Fruit fly (Drosophila melanogaster) whole organism, embryonic: ENCODE results near the gene sloth1.

Experiments
- Aef1 ChIP-seq: fragments of 200-800 bp; sonication (Bioruptor generic); IDR thresholded peaks from 3 replicates; pipeline ENCODE4 v1.3.6; 2022; ENCODE audit warnings: missing biosample characterization, missing genetic modification characterization
- CG1024 ChIP-seq: fragments of 200-800 bp; sonication (Bioruptor generic); IDR thresholded peaks from 2 replicates; pipeline ENCODE4 v1.3.6; 2022; ENCODE audit warnings: missing biosample characterization, missing genetic modification characterization
- CG10321 ChIP-seq: fragments of 200-800 bp; sonication (Bioruptor generic); IDR thresholded peaks from 2 replicates; pipeline ENCODE4 v1.3.6; 2022; ENCODE audit warnings: missing biosample characterization, missing genetic modification characterization
- CG10959 ChIP-seq: fragments of 200-800 bp; sonication (Bioruptor generic); IDR thresholded peaks from 2 replicates; pipeline ENCODE4 v1.3.6; 2022; ENCODE audit warnings: missing biosample characterization, missing genetic modification characterization
- CG12071 ChIP-seq: fragments of 200-800 bp; sonication (Bioruptor generic); optimal IDR thresholded peaks from 3 replicates; lab custom pipeline; 2018; ENCODE audit warnings: missing biosample characterization, mild to moderate bottlenecking, missing genetic modification characterization
- CG12155 ChIP-seq: fragments of 200-800 bp; sonication (Bioruptor generic); optimal IDR thresholded peaks from 3 replicates; lab custom pipeline; 2016; ENCODE audit warnings: missing biosample characterization, missing genetic modification characterization
- CG12236 ChIP-seq: fragments of 200-800 bp; sonication (Bioruptor generic); optimal IDR thresholded peaks from 2 replicates; lab custom pipeline; 2016; ENCODE audit warnings: missing biosample characterization, missing genetic modification characterization
- CG13123 ChIP-seq: fragments of 200-800 bp; sonication (Bioruptor generic); optimal IDR thresholded peaks from 2 replicates; lab custom pipeline; 2016; ENCODE audit warnings: missing biosample characterization, missing genetic modification characterization
- CG13424 ChIP-seq: fragments of 200-800 bp; sonication (Bioruptor generic); optimal IDR thresholded peaks from 2 replicates; lab custom pipeline; 2019; ENCODE audit warnings: missing biosample characterization, mild to moderate bottlenecking, missing genetic modification characterization, moderate library complexity
- CG15073 ChIP-seq: fragments of 200-800 bp; sonication (Bioruptor generic); optimal IDR thresholded peaks from 2 replicates; lab custom pipeline; 2016; ENCODE audit warnings: missing biosample characterization, missing genetic modification characterization
- CG1529 ChIP-seq: fragments of 200-800 bp; sonication (Bioruptor generic); optimal IDR thresholded peaks from 3 replicates; lab custom pipeline; 2018; ENCODE audit warnings: missing biosample characterization, missing genetic modification characterization
- CG17328 ChIP-seq: fragments of 200-800 bp; sonication (Bioruptor generic); IDR thresholded peaks from 2 replicates; pipeline ENCODE4 v1.3.6; 2022; ENCODE audit warnings: missing biosample characterization, missing genetic modification characterization
- CG17568 ChIP-seq: fragments of 200-800 bp; sonication (Bioruptor generic); optimal IDR thresholded peaks from 2 replicates; lab custom pipeline; 2018; ENCODE audit warnings: missing biosample characterization, mild to moderate bottlenecking, missing genetic modification characterization, moderate library complexity
- CG2678 ChIP-seq: fragments of 200-800 bp; sonication (Bioruptor generic); optimal IDR thresholded peaks from 3 replicates; lab custom pipeline; 2019; ENCODE audit warnings: missing biosample characterization, mild to moderate bottlenecking, missing genetic modification characterization, moderate library complexity
- CG31388 ChIP-seq: fragments of 200-800 bp; sonication (Bioruptor generic); optimal IDR thresholded peaks from 2 replicates; lab custom pipeline; 2016; ENCODE audit warnings: missing biosample characterization, missing genetic modification characterization
- CG3995 ChIP-seq: fragments of 200-800 bp; sonication (Bioruptor generic); optimal IDR thresholded peaks from 3 replicates; lab custom pipeline; 2016; ENCODE audit warnings: missing biosample characterization, missing genetic modification characterization
- CG4328 ChIP-seq: fragments of 200-800 bp; sonication (Bioruptor generic); optimal IDR thresholded peaks from 3 replicates; lab custom pipeline; 2017; ENCODE audit warnings: missing biosample characterization, missing genetic modification reagents, missing genetic modification characterization
- CG4820 ChIP-seq: fragments of 200-800 bp; sonication (Bioruptor generic); optimal IDR thresholded peaks from 3 replicates; lab custom pipeline; 2016; ENCODE audit warnings: missing biosample characterization, missing genetic modification characterization
- CG6175 ChIP-seq: fragments of 200-800 bp; sonication (Bioruptor generic); IDR thresholded peaks from 3 replicates; pipeline ENCODE4 v1.3.6; 2022; ENCODE audit warnings: missing biosample characterization, missing genetic modification characterization
- CG6654 ChIP-seq: fragments of 200-800 bp; sonication (Bioruptor generic); optimal IDR thresholded peaks from 2 replicates; lab custom pipeline; 2017; ENCODE audit warnings: missing biosample characterization, mild to moderate bottlenecking, missing genetic modification characterization
- CG7745 ChIP-seq: fragments of 200-800 bp; sonication (Bioruptor generic); optimal IDR thresholded peaks from 2 replicates; lab custom pipeline; 2018; ENCODE audit warnings: missing biosample characterization, mild to moderate bottlenecking, missing genetic modification characterization, moderate library complexity
- CG8765 ChIP-seq: fragments of 200-800 bp; sonication (Bioruptor generic); IDR thresholded peaks from 2 replicates; pipeline ENCODE4 v1.3.6; 2022; ENCODE audit warnings: missing biosample characterization, missing genetic modification characterization
- CG9609 ChIP-seq: fragments of 200-800 bp; sonication (Bioruptor generic); optimal IDR thresholded peaks from 3 replicates; lab custom pipeline; 2016; ENCODE audit warnings: missing biosample characterization, missing genetic modification characterization
- Dad ChIP-seq: fragments of 200-800 bp; sonication (Bioruptor generic); optimal IDR thresholded peaks from 3 replicates; lab custom pipeline; 2016; ENCODE audit warnings: missing biosample characterization, missing genetic modification characterization
- Doc3 ChIP-seq: fragments of 200-800 bp; sonication (Bioruptor generic); IDR thresholded peaks from 3 replicates; pipeline ENCODE4 v1.3.6; 2022; ENCODE audit warnings: missing biosample characterization, missing genetic modification characterization; ENCODE audit not compliant: partially characterized antibody
- HmgZ ChIP-seq: fragments of 200-800 bp; sonication (Bioruptor generic); optimal IDR thresholded peaks from 2 replicates; lab custom pipeline; 2018; ENCODE audit warnings: missing biosample characterization, mild to moderate bottlenecking, missing genetic modification characterization
- Hr3 ChIP-seq: fragments of 200-800 bp; sonication (Bioruptor generic); optimal IDR thresholded peaks from 3 replicates; lab custom pipeline; 2016; ENCODE audit warnings: missing biosample characterization, missing genetic modification characterization
- Optix ChIP-seq: fragments of 200-800 bp; sonication (Bioruptor generic); IDR thresholded peaks from 3 replicates; pipeline ENCODE4 v1.3.6; 2022; ENCODE audit warnings: missing biosample characterization, missing genetic modification characterization
- Ptx1 ChIP-seq: fragments of 200-800 bp; sonication (Bioruptor generic); IDR thresholded peaks from 2 replicates; pipeline ENCODE4 v1.3.6; 2022; ENCODE audit warnings: missing biosample characterization, missing genetic modification characterization
- Rfx ChIP-seq: fragments of 200-800 bp; sonication (Bioruptor generic); IDR thresholded peaks from 2 replicates; pipeline ENCODE4 v1.3.6; 2022; ENCODE audit warnings: missing biosample characterization, missing genetic modification characterization
- Sry-β ChIP-seq: fragments of 200-800 bp; sonication (Bioruptor generic); optimal IDR thresholded peaks from 2 replicates; lab custom pipeline; 2018; ENCODE audit warnings: missing biosample characterization, mild to moderate bottlenecking, missing genetic modification characterization, moderate library complexity
- Stat92E ChIP-seq, 3 experiments: fragments of >200 bp in 2 of 3; fragments of 200-800 bp in 1 of 3; sonication (Bioruptor generic) in 1 of 3; optimal IDR thresholded peaks; 2 replicates each; lab custom pipeline; 2017 to 2019; ENCODE audit warnings: missing biosample characterization in 3 of 3, missing genetic modification characterization in 3 of 3, mild to moderate bottlenecking in 1 of 3, moderate library complexity in 1 of 3
- Trl ChIP-seq, 3 experiments: fragments of >200 bp in 2 of 3; fragments of 200-800 bp in 1 of 3; sonication (Bioruptor generic) in 1 of 3; optimal IDR thresholded peaks; 2 replicates in 1 of 3; 3 replicates in 2 of 3; lab custom pipeline; 2016 to 2017; ENCODE audit warnings: missing biosample characterization in 1 of 3, missing genetic modification characterization in 1 of 3
- ac ChIP-seq: fragments of 200-800 bp; sonication (Bioruptor generic); optimal IDR thresholded peaks from 3 replicates; lab custom pipeline; 2017; ENCODE audit warnings: missing biosample characterization, mild to moderate bottlenecking, missing genetic modification characterization
- cato ChIP-seq: fragments of 200-800 bp; sonication (Bioruptor generic); optimal IDR thresholded peaks from 2 replicates; lab custom pipeline; 2016; ENCODE audit warnings: missing biosample characterization, missing genetic modification characterization, borderline replicate concordance
- crol ChIP-seq: fragments of 200-800 bp; sonication (Bioruptor generic); IDR thresholded peaks from 2 replicates; pipeline ENCODE4 v1.3.6; 2022; ENCODE audit warnings: missing biosample characterization, missing genetic modification characterization
- dysf ChIP-seq: fragments of 200-800 bp; sonication (Bioruptor generic); IDR thresholded peaks from 3 replicates; pipeline ENCODE4 v1.3.6; 2022; ENCODE audit warnings: missing biosample characterization, missing genetic modification characterization
- eyg ChIP-seq: fragments of 200-800 bp; sonication (Bioruptor generic); optimal IDR thresholded peaks from 3 replicates; lab custom pipeline; 2016; ENCODE audit warnings: missing biosample characterization, missing genetic modification characterization
- fd3F ChIP-seq: fragments of 200-800 bp; sonication (Bioruptor generic); optimal IDR thresholded peaks from 2 replicates; lab custom pipeline; 2018; ENCODE audit warnings: missing biosample characterization, mild to moderate bottlenecking, missing genetic modification characterization, moderate library complexity
- gce ChIP-seq: fragments of 200-800 bp; sonication (Bioruptor generic); IDR thresholded peaks from 3 replicates; pipeline ENCODE4 v1.3.6; 2022; ENCODE audit warnings: missing biosample characterization, missing genetic modification characterization
- gem ChIP-seq: fragments of 200-800 bp; sonication (Bioruptor generic); optimal IDR thresholded peaks from 2 replicates; lab custom pipeline; 2019; ENCODE audit warnings: missing biosample characterization, mild to moderate bottlenecking, missing genetic modification characterization, moderate library complexity
- hth ChIP-seq: fragments of >200 bp; optimal IDR thresholded peaks from 2 replicates; lab custom pipeline; 2017; ENCODE audit warnings: inconsistent platforms
- p53 ChIP-seq: fragments of 200-800 bp; sonication (Bioruptor generic); optimal IDR thresholded peaks from 2 replicates; lab custom pipeline; 2016; ENCODE audit warnings: missing biosample characterization, missing genetic modification characterization
- pros ChIP-seq: fragments of 200-800 bp; sonication (Bioruptor generic); optimal IDR thresholded peaks from 3 replicates; lab custom pipeline; 2019; ENCODE audit warnings: missing biosample characterization, mild to moderate bottlenecking, missing genetic modification characterization, moderate library complexity
- psq ChIP-seq: fragments of 200-800 bp; sonication (Bioruptor generic); optimal IDR thresholded peaks from 2 replicates; lab custom pipeline; 2017; ENCODE audit warnings: missing biosample characterization, missing genetic modification characterization
- sim ChIP-seq: fragments of 200-800 bp; sonication (Bioruptor generic); IDR thresholded peaks from 2 replicates; pipeline ENCODE4 v1.3.6; 2022; ENCODE audit warnings: missing biosample characterization, missing genetic modification characterization
- sima ChIP-seq: fragments of 200-800 bp; sonication (Bioruptor generic); optimal IDR thresholded peaks from 2 replicates; lab custom pipeline; 2016; ENCODE audit warnings: missing biosample characterization, missing genetic modification characterization
- twi ChIP-seq: fragments of 200-800 bp; optimal IDR thresholded peaks from 2 replicates; lab custom pipeline; 2019; ENCODE audit warnings: missing biosample characterization, mild to moderate bottlenecking, missing genetic modification characterization, moderate library complexity
- wek ChIP-seq: fragments of 200-800 bp; sonication (Bioruptor generic); optimal IDR thresholded peaks from 3 replicates; lab custom pipeline; 2018; ENCODE audit warnings: missing biosample characterization, mild to moderate bottlenecking, missing genetic modification characterization, moderate library complexity

The sloth1 gene

dm6 chrX:6985182-6985851 is 25.8 kb upstream of the sloth1 start (continued):
- TF ChIP-seq eyg (peak; percentile 56), CG3995 (GFP tag; lab: Kevin White, UChicago) (no peak), gce (peak; percentile 73), sima (GFP tag; lab: Kevin White, UChicago) (no peak), Trl (optimal IDR thresholded peaks at IDR 0.05; lab: Kevin White, UChicago) (no peak), Trl (GFP tag; optimal IDR thresholded peaks at IDR 0.05; lab: Kevin White, UChicago) (peak; percentile 73), dysf (GFP tag; lab: Robert Waterston, UW) (peak; percentile 69; the same call in 2 of the 3 replicates), CG15073 (GFP tag; lab: Kevin White, UChicago) (peak; percentile 42), Doc3 (no peak), HmgZ (tag; lab: Kevin White, UChicago) (peak; percentile 7), psq (peak; percentile 58), Stat92E (GFP tag; optimal IDR thresholded peaks at IDR 0.05; lab: Kevin White, UChicago) (peak in 1 of 3 experiments; percentile 76), CG12071 (no peak), CG17328 (GFP tag; lab: Robert Waterston, UW) (peak; percentile 82), sim (GFP tag; lab: Robert Waterston, UW) (0 out of 2 replicates have a peak, but pooled peaks have one; percentile 12), CG12155 (GFP tag; lab: Kevin White, UChicago) (peak; percentile 67), CG17568 (GFP tag; lab: Kevin White, UChicago) (peak; percentile 67), CG4328 (GFP tag; lab: Kevin White, UChicago) (no peak), Dad (GFP tag; lab: Kevin White, UChicago) (peak; percentile 40), fd3F (no peak), CG31388 (GFP tag; lab: Kevin White, UChicago) (peak; percentile 4), gem (peak; percentile 91), CG12236 (GFP tag; lab: Kevin White, UChicago) (peak; percentile 76), cato (GFP tag; lab: Kevin White, UChicago) (peak; percentile 6), twi (tag; lab: Kevin White, UChicago) (peak; percentile 74), CG13123 (GFP tag; lab: Kevin White, UChicago) (peak; percentile 19), crol (0 out of 2 replicates have a peak, but pooled peaks have one; percentile 34), CG1024 (GFP tag; lab: Robert Waterston, UW) (peak; percentile 73), CG9609 (peak; percentile 54), CG1529 (GFP tag; lab: Kevin White, UChicago) (peak; percentile 82), CG10321 (GFP tag; lab: Robert Waterston, UW) (no peak), Hr3 (GFP tag; lab: Kevin White, UChicago) (peak; percentile 79), CG7745 (tag; lab: Kevin White, UChicago) (no peak), CG13424 (tag; lab: Kevin White, UChicago) (peak; percentile 79), hth (no peak), Sry-β (GFP tag; lab: Kevin White, UChicago) (no peak), Ptx1 (GFP tag; lab: Robert Waterston, UW) (peak; percentile 73), Aef1 (GFP tag; lab: Robert Waterston, UW) (peak; percentile 24; the same call in 1 of the 3 replicates), Optix (GFP tag; lab: Robert Waterston, UW) (peak; percentile 57; the same call in 2 of the 3 replicates), CG8765 (peak; percentile 53; the same call in 1 of the 2 replicates), ac (GFP tag; lab: Kevin White, UChicago) (no peak), CG6175 (GFP tag; lab: Robert Waterston, UW) (0 out of 3 replicates have a peak, but pooled peaks have one; percentile 23), Rfx (GFP tag; lab: Robert Waterston, UW) (peak; percentile 28), pros (peak; percentile 20), CG6654 (peak; percentile 55), CG10959 (peak; percentile 67), CG2678 (tag; lab: Kevin White, UChicago) (peak; percentile 86), p53 (GFP tag; lab: Kevin White, UChicago) (no peak), wek (GFP tag; lab: Kevin White, UChicago) (no peak), CG4820 (GFP tag; lab: Kevin White, UChicago) (peak; percentile 80)
